Worm (Caenorhabditis elegans) whole organism, L3 larva: ENCODE data around the gene snb-7.

Experiments used
- aly-2 ChIP-seq: fragments of 150-350 bp; optimal IDR thresholded peaks from 2 replicates; lab custom pipeline; 2014; ENCODE audit warnings: missing biosample characterization, missing genetic modification characterization
- egl-27 ChIP-seq: sonication (generic microtip); optimal IDR thresholded peaks from 4 replicates; lab custom pipeline; 2017; ENCODE audit warnings: missing biosample characterization, missing genetic modification reagents, missing genetic modification characterization
- egl-5 ChIP-seq: fragments of 150-350 bp; optimal IDR thresholded peaks from 2 replicates; lab custom pipeline; 2017; ENCODE audit warnings: missing biosample characterization, missing genetic modification reagents, missing genetic modification characterization, inconsistent platforms
- fkh-10 ChIP-seq: sonication (generic microtip); optimal IDR thresholded peaks from 2 replicates; lab custom pipeline; 2017; ENCODE audit warnings: missing biosample characterization, missing genetic modification reagents, missing genetic modification characterization
- lin-39 ChIP-seq: fragments of 150-350 bp; optimal IDR thresholded peaks from 2 replicates; lab custom pipeline; 2018; ENCODE audit warnings: missing biosample characterization, missing genetic modification reagents, missing genetic modification characterization
- nfya-1 ChIP-seq: sonication (generic microtip); optimal IDR thresholded peaks from 2 replicates; lab custom pipeline; 2017; ENCODE audit warnings: missing genetic modification characterization, mild to moderate bottlenecking, missing compliant biosample characterization, antibody characterized with exemption, moderate library complexity; ENCODE audit not compliant: insufficient read depth
- nhr-25 ChIP-seq: sonication (generic microtip); optimal IDR thresholded peaks from 2 replicates; lab custom pipeline; 2017; ENCODE audit warnings: missing biosample characterization, missing genetic modification characterization
- pha-4 ChIP-seq: fragments of 150-350 bp; optimal IDR thresholded peaks from 2 replicates; lab custom pipeline; 2014; ENCODE audit warnings: missing biosample characterization, missing genetic modification reagents, missing genetic modification characterization
- snpc-4 ChIP-seq: fragments of 150-350 bp; optimal IDR thresholded peaks from 2 replicates; lab custom pipeline; 2014; ENCODE audit warnings: missing biosample characterization, missing genetic modification characterization
- ztf-11 ChIP-seq: fragments of 150-350 bp; optimal IDR thresholded peaks from 2 replicates; lab custom pipeline; 2014; ENCODE audit warnings: missing biosample characterization, missing genetic modification characterization

DNA sequence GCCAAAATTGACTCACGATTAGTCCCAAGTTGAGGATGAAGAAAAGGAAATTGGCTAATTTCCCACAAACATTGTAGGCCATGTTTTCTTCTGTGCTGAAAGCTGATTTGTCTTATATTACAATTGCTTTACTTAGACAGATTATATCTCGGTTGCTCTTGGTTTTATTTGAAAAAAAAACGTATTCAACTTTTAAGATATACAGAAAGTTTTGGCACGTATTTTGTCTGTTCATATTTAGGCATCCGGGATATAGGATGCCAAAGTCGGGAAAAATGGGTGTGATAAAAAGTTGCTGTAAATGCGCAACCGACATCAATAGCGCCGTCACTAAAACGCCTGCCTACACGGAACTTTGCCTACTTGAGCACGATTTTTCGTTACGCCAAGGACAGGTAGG is 40.5 kb upstream of the snb-7 start, which contains the start of gene tsp-4:
- TF ChIP-seq aly-2 (no peak), fkh-10 (GFP tag; lab: Kevin White, UChicago) (no peak), pha-4 (tag; lab: Kevin White, UChicago) (no peak), nfya-1 (tag; lab: Kevin White, UChicago) (no peak), nhr-25 (tag; lab: Kevin White, UChicago) (no peak), egl-27 (tag; lab: Kevin White, UChicago) (no peak), snpc-4 (no peak), lin-39 (no peak), ztf-11 (tag; lab: Kevin White, UChicago) (no peak), egl-5 (tag; lab: Kevin White, UChicago) (no peak)
